Worm (Caenorhabditis elegans) whole organism, L1 larva: ENCODE data around the gene F20D6.11.

Experiments used
- C34B4.2 ChIP-seq: sonication (generic microtip); optimal IDR thresholded peaks from 2 replicates; lab custom pipeline; 2017; ENCODE audit warnings: mild to moderate bottlenecking, missing genetic modification characterization, missing compliant biosample characterization
- F16B12.6 ChIP-seq: fragments of 150-350 bp; optimal IDR thresholded peaks from 2 replicates; lab custom pipeline; 2014; ENCODE audit warnings: missing biosample characterization, missing genetic modification characterization
- aly-2 ChIP-seq: fragments of 150-350 bp; optimal IDR thresholded peaks from 2 replicates; lab custom pipeline; 2014; ENCODE audit warnings: missing biosample characterization, missing genetic modification characterization
- ama-1 ChIP-seq: fragments of 150-350 bp; optimal IDR thresholded peaks from 2 replicates; lab custom pipeline; 2014
- dpl-1 ChIP-seq, 3 experiments: fragments of 150-350 bp in 2 of 3; sonication (generic microtip) in 1 of 3; optimal IDR thresholded peaks; 2 replicates each; lab custom pipeline; 2014 to 2017; ENCODE audit warnings: missing biosample characterization in 3 of 3, missing genetic modification characterization in 3 of 3, missing genetic modification reagents in 3 of 3
- egl-13 ChIP-seq: sonication (generic microtip); optimal IDR thresholded peaks from 2 replicates; lab custom pipeline; 2016; ENCODE audit warnings: missing genotype, missing genetic modification reagents, missing genetic modification characterization, missing compliant biosample characterization
- fkh-4 ChIP-seq: sonication (generic microtip); optimal IDR thresholded peaks from 2 replicates; lab custom pipeline; 2016; ENCODE audit warnings: missing compliant biosample characterization, missing genetic modification characterization, borderline replicate concordance
- lin-14 ChIP-seq: fragments of 200-800 bp; sonication (Bioruptor generic); optimal IDR thresholded peaks from 2 replicates; lab custom pipeline; 2018; ENCODE audit warnings: mild to moderate bottlenecking, missing genetic modification characterization, moderate library complexity, missing compliant biosample characterization
- lir-3 ChIP-seq: sonication (generic microtip); optimal IDR thresholded peaks from 2 replicates; lab custom pipeline; 2016; ENCODE audit warnings: mild to moderate bottlenecking, missing genetic modification characterization, moderate library complexity, missing compliant biosample characterization; ENCODE audit not compliant: poor library complexity
- nhr-28 ChIP-seq: fragments of 150-350 bp; optimal IDR thresholded peaks from 2 replicates; lab custom pipeline; 2014; ENCODE audit warnings: missing biosample characterization, missing genetic modification characterization
- unc-130 ChIP-seq: fragments of 150-350 bp; optimal IDR thresholded peaks from 2 replicates; lab custom pipeline; 2017; ENCODE audit warnings: missing biosample characterization, missing genetic modification characterization, inconsistent platforms
- unc-62 ChIP-seq: fragments of 150-350 bp; optimal IDR thresholded peaks from 2 replicates; lab custom pipeline; 2014; ENCODE audit warnings: missing biosample characterization, missing genetic modification reagents, missing genetic modification characterization
- ztf-4 ChIP-seq: fragments of 150-350 bp; optimal IDR thresholded peaks from 2 replicates; lab custom pipeline; 2014; ENCODE audit warnings: missing biosample characterization, missing genetic modification characterization

DNA sequence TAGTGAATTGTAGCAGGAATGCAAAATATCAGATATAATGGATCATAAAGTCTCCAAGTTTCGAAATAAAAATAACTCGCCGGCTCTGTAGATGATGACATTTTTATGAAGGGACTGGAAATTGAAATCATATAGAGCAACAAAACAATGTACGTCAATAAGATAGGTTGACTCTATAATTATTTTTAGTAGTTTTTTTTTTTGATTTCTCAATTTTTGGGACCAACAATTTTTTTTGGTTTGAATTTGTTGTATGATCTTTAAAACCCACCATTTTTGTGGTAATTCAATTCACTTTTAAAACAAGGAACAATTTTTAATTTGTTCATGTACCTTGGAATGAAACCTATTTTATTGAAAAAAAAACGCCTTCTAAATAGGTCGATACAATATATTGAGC lies 8.9 kb downstream of the F20D6.11 start, which contains the start of gene F20D6.12:
- TF ChIP-seq lin-14 (GFP tag; lab: Kevin White, UChicago) (no peak), nhr-28 (tag; lab: Kevin White, UChicago) (no peak), lir-3 (tag; lab: Kevin White, UChicago) (no peak), egl-13 (no peak), dpl-1 (GFP tag; optimal IDR thresholded peaks at IDR 0.05; lab: Kevin White, UChicago) (no peak), F16B12.6 (no peak), ama-1 (no peak), aly-2 (tag; lab: Kevin White, UChicago) (no peak), unc-130 (tag; lab: Kevin White, UChicago) (no peak), C34B4.2 (tag; lab: Kevin White, UChicago) (no peak), ztf-4 (tag; lab: Kevin White, UChicago) (no peak), unc-62 (GFP tag; lab: Kevin White, UChicago) (no peak), fkh-4 (tag; lab: Kevin White, UChicago) (no peak)
